Fruit fly (Drosophila melanogaster) whole organism, embryonic: Measurements from ENCODE around the gene CG32809.

ENCODE experiments used
- Asciz ChIP-seq: fragments of 200-800 bp; sonication (Bioruptor generic); optimal IDR thresholded peaks from 2 replicates; lab custom pipeline; 2017; ENCODE audit warnings: missing biosample characterization, mild to moderate bottlenecking, missing genetic modification characterization, missing genetic modification reagents
- Awh ChIP-seq: fragments of 200-800 bp; sonication (Bioruptor generic); IDR thresholded peaks from 2 replicates; pipeline ENCODE4, ENCODE4 v1.3.6; 2022; ENCODE audit warnings: missing biosample characterization, missing genetic modification characterization
- Bgb ChIP-seq: fragments of 200-800 bp; sonication (Bioruptor generic); IDR thresholded peaks from 2 replicates; pipeline ENCODE4 v1.3.6; 2022; ENCODE audit warnings: missing biosample characterization, missing genetic modification characterization; ENCODE audit not compliant: partially characterized antibody
- Bteb2 ChIP-seq: fragments of 200-800 bp; sonication (Bioruptor generic); optimal IDR thresholded peaks from 2 replicates; lab custom pipeline; 2016; ENCODE audit warnings: missing biosample characterization, missing genetic modification characterization
- CG10321 ChIP-seq: fragments of 200-800 bp; sonication (Bioruptor generic); IDR thresholded peaks from 2 replicates; pipeline ENCODE4 v1.3.6; 2022; ENCODE audit warnings: missing biosample characterization, missing genetic modification characterization
- CG10366 ChIP-seq: fragments of 200-800 bp; sonication (Bioruptor generic); IDR thresholded peaks from 2 replicates; pipeline ENCODE4 v1.3.6; 2022; ENCODE audit warnings: missing biosample characterization, missing genetic modification characterization
- CG11723 ChIP-seq: fragments of 200-800 bp; sonication (Bioruptor generic); optimal IDR thresholded peaks from 2 replicates; lab custom pipeline; 2017; ENCODE audit warnings: missing biosample characterization, mild to moderate bottlenecking, missing genetic modification characterization
- CG13296 ChIP-seq: fragments of 200-800 bp; sonication (Bioruptor generic); optimal IDR thresholded peaks from 3 replicates; lab custom pipeline; 2018; ENCODE audit warnings: missing biosample characterization, mild to moderate bottlenecking, missing genetic modification characterization
- CG14860 ChIP-seq: fragments of 200-800 bp; sonication (Bioruptor generic); IDR thresholded peaks from 3 replicates; pipeline ENCODE4 v1.3.6; 2022; ENCODE audit warnings: missing biosample characterization, missing genetic modification characterization; ENCODE audit not compliant: partially characterized antibody
- CG15073 ChIP-seq: fragments of 200-800 bp; sonication (Bioruptor generic); optimal IDR thresholded peaks from 2 replicates; lab custom pipeline; 2016; ENCODE audit warnings: missing biosample characterization, missing genetic modification characterization
- CG17802 ChIP-seq: fragments of 200-800 bp; sonication (Bioruptor generic); optimal IDR thresholded peaks from 2 replicates; lab custom pipeline; 2018; ENCODE audit warnings: missing biosample characterization, mild to moderate bottlenecking, missing genetic modification characterization, moderate library complexity
- CG2199 ChIP-seq: fragments of 200-800 bp; sonication (Bioruptor generic); IDR thresholded peaks from 3 replicates; pipeline ENCODE4 v1.3.6; 2022; ENCODE audit warnings: missing biosample characterization, missing genetic modification characterization
- CG2875 ChIP-seq: fragments of 200-800 bp; sonication (Bioruptor generic); optimal IDR thresholded peaks from 2 replicates; lab custom pipeline; 2017; ENCODE audit warnings: missing biosample characterization, mild to moderate bottlenecking, missing genetic modification characterization, missing genetic modification reagents
- CG32772 ChIP-seq: fragments of 200-800 bp; sonication (Bioruptor generic); IDR thresholded peaks from 2 replicates; pipeline ENCODE4 v1.3.6; 2022; ENCODE audit warnings: missing biosample characterization, missing genetic modification characterization
- CG3726 ChIP-seq: fragments of 200-800 bp; sonication (Bioruptor generic); IDR thresholded peaks from 3 replicates; pipeline ENCODE4, ENCODE4 v1.3.6; 2022; ENCODE audit warnings: missing biosample characterization, missing genetic modification characterization
- CG4617 ChIP-seq: fragments of 200-800 bp; sonication (Bioruptor generic); optimal IDR thresholded peaks from 3 replicates; lab custom pipeline; 2016; ENCODE audit warnings: missing biosample characterization, missing genetic modification characterization, borderline replicate concordance
- CG4820 ChIP-seq: fragments of 200-800 bp; sonication (Bioruptor generic); optimal IDR thresholded peaks from 3 replicates; lab custom pipeline; 2016; ENCODE audit warnings: missing biosample characterization, missing genetic modification characterization
- CG4854 ChIP-seq: fragments of 200-800 bp; sonication (Bioruptor generic); optimal IDR thresholded peaks from 2 replicates; lab custom pipeline; 2016; ENCODE audit warnings: missing biosample characterization, missing genetic modification characterization, inconsistent platforms
- CG5180 ChIP-seq: fragments of 200-800 bp; sonication (Bioruptor generic); optimal IDR thresholded peaks from 3 replicates; lab custom pipeline; 2017; ENCODE audit warnings: missing biosample characterization, missing genetic modification characterization, mild to moderate bottlenecking, moderate library complexity, missing genetic modification reagents
- CG6791 ChIP-seq: fragments of 200-800 bp; sonication (Bioruptor generic); IDR thresholded peaks from 3 replicates; pipeline ENCODE4 v1.3.6; 2022; ENCODE audit warnings: missing biosample characterization, missing genetic modification characterization; ENCODE audit not compliant: partially characterized antibody
- CG7372 ChIP-seq: fragments of 200-800 bp; sonication (Bioruptor generic); IDR thresholded peaks from 2 replicates; pipeline ENCODE4 v1.3.6; 2022; ENCODE audit warnings: missing biosample characterization, missing genetic modification characterization
- CG9215 ChIP-seq: fragments of 200-800 bp; sonication (Bioruptor generic); IDR thresholded peaks from 2 replicates; pipeline ENCODE4 v1.3.6; 2022; ENCODE audit warnings: missing biosample characterization, missing genetic modification characterization
- D19A ChIP-seq: fragments of 200-800 bp; optimal IDR thresholded peaks from 3 replicates; lab custom pipeline; 2019; ENCODE audit warnings: missing biosample characterization, mild to moderate bottlenecking, missing genetic modification characterization, moderate library complexity
- Dad ChIP-seq: fragments of 200-800 bp; sonication (Bioruptor generic); optimal IDR thresholded peaks from 3 replicates; lab custom pipeline; 2016; ENCODE audit warnings: missing biosample characterization, missing genetic modification characterization
- HHEX ChIP-seq: fragments of 200-800 bp; sonication (Bioruptor generic); optimal IDR thresholded peaks from 3 replicates; lab custom pipeline; 2017; ENCODE audit warnings: missing biosample characterization, mild to moderate bottlenecking, missing genetic modification characterization, missing genetic modification reagents
- NC2β ChIP-seq: fragments of 200-800 bp; sonication (Bioruptor generic); optimal IDR thresholded peaks from 2 replicates; lab custom pipeline; 2016; ENCODE audit warnings: missing biosample characterization, missing genetic modification characterization
- Neu2 ChIP-seq: fragments of 200-800 bp; sonication (Bioruptor generic); optimal IDR thresholded peaks from 3 replicates; lab custom pipeline; 2016; ENCODE audit warnings: missing biosample characterization, missing genetic modification characterization, borderline replicate concordance
- Nf-YA ChIP-seq: fragments of 200-800 bp; sonication (Bioruptor generic); IDR thresholded peaks from 2 replicates; pipeline ENCODE4 v1.3.6; 2022; ENCODE audit warnings: missing biosample characterization, missing genetic modification characterization
- Nf-YB ChIP-seq: fragments of 200-800 bp; sonication (Bioruptor generic); optimal IDR thresholded peaks from 3 replicates; lab custom pipeline; 2019; ENCODE audit warnings: missing biosample characterization, mild to moderate bottlenecking, missing genetic modification characterization, moderate library complexity
- Nf-YC ChIP-seq: fragments of 200-800 bp; optimal IDR thresholded peaks from 3 replicates; lab custom pipeline; 2019; ENCODE audit warnings: missing biosample characterization, mild to moderate bottlenecking, missing genetic modification characterization, moderate library complexity
- Ptx1 ChIP-seq: fragments of 200-800 bp; sonication (Bioruptor generic); IDR thresholded peaks from 2 replicates; pipeline ENCODE4 v1.3.6; 2022; ENCODE audit warnings: missing biosample characterization, missing genetic modification characterization
- Six4 ChIP-seq: fragments of 200-800 bp; sonication (Bioruptor generic); optimal IDR thresholded peaks from 2 replicates; lab custom pipeline; 2016; ENCODE audit warnings: missing biosample characterization, missing genetic modification characterization
- Vsx1 ChIP-seq: fragments of 200-800 bp; sonication (Bioruptor generic); optimal IDR thresholded peaks from 2 replicates; lab custom pipeline; 2017; ENCODE audit warnings: missing biosample characterization, mild to moderate bottlenecking, missing genetic modification characterization, missing genetic modification reagents
- abd-A ChIP-seq: fragments of 200-800 bp; sonication (Bioruptor generic); optimal IDR thresholded peaks from 3 replicates; lab custom pipeline; 2019; ENCODE audit warnings: missing biosample characterization, mild to moderate bottlenecking, missing genetic modification characterization, moderate library complexity
- br ChIP-seq: fragments of >200 bp; optimal IDR thresholded peaks from 2 replicates; lab custom pipeline; 2017
- crc ChIP-seq: fragments of 200-800 bp; sonication (Bioruptor generic); optimal IDR thresholded peaks from 2 replicates; lab custom pipeline; 2016; ENCODE audit warnings: missing biosample characterization, missing genetic modification characterization
- ems ChIP-seq: fragments of 200-800 bp; sonication (Bioruptor generic); optimal IDR thresholded peaks from 3 replicates; lab custom pipeline; 2016; ENCODE audit warnings: missing biosample characterization, missing genetic modification characterization
- esg ChIP-seq: fragments of 200-800 bp; sonication (Bioruptor generic); conservative IDR thresholded peaks from 2 replicates; pipeline ENCODE4 v1.3.6; 2022; ENCODE audit warnings: missing biosample characterization, missing genetic modification characterization
- eve ChIP-seq, 2 experiments: fragments of >200 bp; optimal IDR thresholded peaks; 2 replicates each; lab custom pipeline; 2017; ENCODE audit warnings: missing biosample characterization in 2 of 2, missing genetic modification characterization in 2 of 2
- gcm2 ChIP-seq: fragments of 200-800 bp; sonication (Bioruptor generic); optimal IDR thresholded peaks from 2 replicates; lab custom pipeline; 2016; ENCODE audit warnings: missing biosample characterization, missing genetic modification characterization
- gem ChIP-seq: fragments of 200-800 bp; sonication (Bioruptor generic); optimal IDR thresholded peaks from 2 replicates; lab custom pipeline; 2019; ENCODE audit warnings: missing biosample characterization, mild to moderate bottlenecking, missing genetic modification characterization, moderate library complexity
- grn ChIP-seq: fragments of 200-800 bp; sonication (Bioruptor generic); optimal IDR thresholded peaks from 3 replicates; lab custom pipeline; 2017; ENCODE audit warnings: missing biosample characterization, missing genetic modification characterization
- jing ChIP-seq: fragments of 200-800 bp; sonication (Bioruptor generic); optimal IDR thresholded peaks from 2 replicates; lab custom pipeline; 2018; ENCODE audit warnings: missing biosample characterization, mild to moderate bottlenecking, missing genetic modification characterization
- lab ChIP-seq: fragments of 200-800 bp; sonication (Bioruptor generic); optimal IDR thresholded peaks from 3 replicates; lab custom pipeline; 2017; ENCODE audit warnings: missing biosample characterization, missing genetic modification characterization, mild to moderate bottlenecking, moderate library complexity, missing genetic modification reagents
- nom ChIP-seq: fragments of 200-800 bp; sonication (Bioruptor generic); optimal IDR thresholded peaks from 2 replicates; lab custom pipeline; 2017; ENCODE audit warnings: missing biosample characterization, missing genetic modification characterization, mild to moderate bottlenecking, moderate library complexity, missing genetic modification reagents
- org-1 ChIP-seq: fragments of 200-800 bp; sonication (Bioruptor generic); optimal IDR thresholded peaks from 2 replicates; lab custom pipeline; 2017; ENCODE audit warnings: missing biosample characterization, missing genetic modification characterization
- ro ChIP-seq: fragments of 200-800 bp; sonication (Bioruptor generic); IDR thresholded peaks from 2 replicates; pipeline ENCODE4 v1.3.6; 2022; ENCODE audit warnings: missing biosample characterization, missing genetic modification characterization
- scrt ChIP-seq: fragments of 200-800 bp; sonication (Bioruptor generic); optimal IDR thresholded peaks from 2 replicates; lab custom pipeline; 2018; ENCODE audit warnings: missing biosample characterization, mild to moderate bottlenecking, missing genetic modification characterization, moderate library complexity
- sens-2 ChIP-seq: fragments of 200-800 bp; sonication (Bioruptor generic); IDR thresholded peaks from 2 replicates; pipeline ENCODE4 v1.3.6; 2022; ENCODE audit warnings: missing biosample characterization, missing genetic modification characterization
- sug ChIP-seq: fragments of 200-800 bp; optimal IDR thresholded peaks from 2 replicates; lab custom pipeline; 2019; ENCODE audit warnings: missing biosample characterization, mild to moderate bottlenecking, missing genetic modification characterization, moderate library complexity
- tx ChIP-seq: fragments of 200-800 bp; sonication (Bioruptor generic); optimal IDR thresholded peaks from 2 replicates; lab custom pipeline; 2016; ENCODE audit warnings: missing biosample characterization, missing genetic modification characterization
- wek ChIP-seq: fragments of 200-800 bp; sonication (Bioruptor generic); optimal IDR thresholded peaks from 3 replicates; lab custom pipeline; 2018; ENCODE audit warnings: missing biosample characterization, mild to moderate bottlenecking, missing genetic modification characterization, moderate library complexity
- yki ChIP-seq: fragments of >200 bp; optimal IDR thresholded peaks from 3 replicates; lab custom pipeline; 2018

Gene CG32809

dm6 chrX:1669214-1669613 is 23.4 kb downstream of the CG32809 start, which contains the start of the genes CG3740 and hfw (continued):
- TF ChIP-seq NC2β (GFP tag; lab: Kevin White, UChicago), result no peak
- TF ChIP-seq CG11723 (GFP tag; lab: Kevin White, UChicago), result peak; percentile 4
- TF ChIP-seq Neu2 (GFP tag; lab: Kevin White, UChicago), result no peak
- TF ChIP-seq Dad, result no peak
- TF ChIP-seq ems (GFP tag; lab: Kevin White, UChicago), result peak; percentile 49
- TF ChIP-seq esg (GFP tag; lab: Robert Waterston, UW), result peak; percentile 73
- TF ChIP-seq sens-2 (GFP tag; lab: Robert Waterston, UW), result no peak
- TF ChIP-seq CG4820 (GFP tag; lab: Kevin White, UChicago), result peak; percentile 50
- no peak for TF ChIP-seq CG15073 (GFP tag; lab: Kevin White, UChicago)
- 0 out of 2 replicates have a peak, but pooled peaks have one; percentile 22 for TF ChIP-seq ro (GFP tag; lab: Robert Waterston, UW)
- TF ChIP-seq CG10366 (GFP tag; lab: Robert Waterston, UW), result peak; percentile 71
- peak; percentile 44 for TF ChIP-seq HHEX (GFP tag; lab: Kevin White, UChicago)
- TF ChIP-seq Nf-YB, result peak; percentile 39
- TF ChIP-seq Bgb (GFP tag; lab: Robert Waterston, UW), result peak; percentile 82
- no peak for TF ChIP-seq Vsx1 (GFP tag; lab: Kevin White, UChicago)
- no peak for TF ChIP-seq br (lab: Kevin White, UChicago)
- TF ChIP-seq crc, result no peak
- no peak for TF ChIP-seq CG3726 (GFP tag; lab: Robert Waterston, UW)
- peak; percentile 83 for TF ChIP-seq CG6791 (GFP tag; lab: Robert Waterston, UW)
- peak; percentile 74 for TF ChIP-seq CG32772 (GFP tag; lab: Robert Waterston, UW)
- TF ChIP-seq abd-A, result no peak
- no peak for TF ChIP-seq scrt (GFP tag; lab: Kevin White, UChicago)
- TF ChIP-seq CG10321 (GFP tag; lab: Robert Waterston, UW), result no peak
- peak; percentile 54 for TF ChIP-seq Nf-YC (tag; lab: Kevin White, UChicago)
- peak; percentile 68 for TF ChIP-seq sug (tag; lab: Kevin White, UChicago)
- no peak for TF ChIP-seq CG17802 (tag; lab: Kevin White, UChicago)
- peak; percentile 93 for TF ChIP-seq CG14860 (GFP tag; lab: Robert Waterston, UW)
- TF ChIP-seq D19A (tag; lab: Kevin White, UChicago), result no peak
- peak; percentile 85 for TF ChIP-seq Ptx1 (GFP tag; lab: Robert Waterston, UW)
- no peak for TF ChIP-seq org-1 (GFP tag; lab: Kevin White, UChicago)
- TF ChIP-seq CG4854 (GFP tag; lab: Kevin White, UChicago), result no peak
- TF ChIP-seq gcm2 (GFP tag; lab: Kevin White, UChicago), result no peak
- no peak for TF ChIP-seq jing (GFP tag; lab: Kevin White, UChicago)
- peak; percentile 36 for TF ChIP-seq CG13296
- no peak for TF ChIP-seq CG2875 (GFP tag; lab: Kevin White, UChicago)
- peak; percentile 73; the same call in 1 of the 2 replicates for TF ChIP-seq CG7372
- no peak for TF ChIP-seq grn (GFP tag; lab: Kevin White, UChicago)
- TF ChIP-seq wek (GFP tag; lab: Kevin White, UChicago), result no peak
- no peak for TF ChIP-seq eve (GFP tag; optimal IDR thresholded peaks at IDR 0.05; lab: Kevin White, UChicago)

dm6 chrX:1668688-1669087 is 23.9 kb downstream of the CG32809 start, which contains the start of gene Mur2B:
Gene Mur2B (minus strand): TSS chrX:1668788.
- TF ChIP-seq lab (GFP tag; lab: Kevin White, UChicago), result no peak
- TF ChIP-seq CG5180 (GFP tag; lab: Kevin White, UChicago), result no peak
- no peak for TF ChIP-seq CG2199 (GFP tag; lab: Robert Waterston, UW)
- no peak for TF ChIP-seq Awh
- no peak for TF ChIP-seq Asciz
- TF ChIP-seq Bteb2, result no peak
- no peak for TF ChIP-seq CG4617 (GFP tag; lab: Kevin White, UChicago)
- no peak for TF ChIP-seq Six4
- TF ChIP-seq Nf-YA, result 0 out of 2 replicates have a peak, but pooled peaks have one; percentile 7
- TF ChIP-seq gem (tag; lab: Kevin White, UChicago), result no peak
- TF ChIP-seq tx (GFP tag; lab: Kevin White, UChicago), result no peak
- no peak for TF ChIP-seq CG9215 (GFP tag; lab: Robert Waterston, UW)
- TF ChIP-seq yki (lab: Kevin White, UChicago), result no peak
- TF ChIP-seq nom (GFP tag; lab: Kevin White, UChicago), result peak; percentile 27
